Worm (Caenorhabditis elegans) whole organism, late embryonic: ENCODE measurements around the gene srv-12.

Experiments
- ceh-9 ChIP-seq: sonication (generic microtip); optimal IDR thresholded peaks from 2 replicates; lab custom pipeline; 2016; ENCODE audit warnings: mild to moderate bottlenecking, missing genetic modification characterization, inconsistent platforms, missing compliant biosample characterization
- fax-1 ChIP-seq: sonication (generic microtip); optimal IDR thresholded peaks from 2 replicates; lab custom pipeline; 2016; ENCODE audit warnings: missing genotype, missing genetic modification characterization, missing compliant biosample characterization
- hlh-8 ChIP-seq: sonication (generic microtip); optimal IDR thresholded peaks from 2 replicates; lab custom pipeline; 2016; ENCODE audit warnings: missing genotype, missing genetic modification characterization, missing compliant biosample characterization
- nhr-11 ChIP-seq: fragments of 150-350 bp; optimal IDR thresholded peaks from 2 replicates; lab custom pipeline; 2014; ENCODE audit warnings: missing biosample characterization, missing genetic modification characterization
- npax-4 ChIP-seq: sonication (generic microtip); optimal IDR thresholded peaks from 2 replicates; lab custom pipeline; 2016; ENCODE audit warnings: missing genetic modification characterization, missing compliant biosample characterization
- pha-4 ChIP-seq: fragments of 150-350 bp; optimal IDR thresholded peaks from 2 replicates; lab custom pipeline; 2018; ENCODE audit warnings: missing biosample characterization, missing genetic modification reagents, missing genetic modification characterization

DNA sequence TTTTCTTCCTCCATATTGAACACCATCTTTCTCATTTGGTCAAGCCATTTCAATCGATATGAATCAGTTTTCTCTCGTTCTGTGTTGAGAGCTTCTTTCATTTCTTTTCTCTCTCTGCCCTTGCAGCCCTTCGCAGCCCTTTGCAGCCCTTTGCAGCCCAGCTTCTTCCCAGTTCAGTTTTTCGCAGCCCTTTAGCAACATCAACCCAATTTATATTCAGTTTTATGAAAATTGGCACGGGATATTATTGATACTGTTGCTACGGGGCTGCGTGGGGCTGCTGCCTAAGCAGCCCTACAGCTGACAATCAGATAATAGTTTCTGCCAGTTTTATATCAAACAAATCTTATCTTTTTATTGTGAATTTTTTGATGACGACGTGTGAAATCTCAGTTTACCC lies 16.5 kb downstream of the srv-12 start, which contains the start of gene F44D12.10:
- no peak for TF ChIP-seq nhr-11 (tag; lab: Kevin White, UChicago)
- no peak for TF ChIP-seq fax-1 (tag; lab: Kevin White, UChicago)
- TF ChIP-seq pha-4 (tag; lab: Kevin White, UChicago): no peak
- no peak for TF ChIP-seq hlh-8 (tag; lab: Kevin White, UChicago)
- no peak for TF ChIP-seq ceh-9
- TF ChIP-seq npax-4 (tag; lab: Kevin White, UChicago): no peak
